Worm (Caenorhabditis elegans) whole organism, late embryonic: Measurements from ENCODE around the gene nstp-5.

Source experiments
- ceh-18 ChIP-seq: sonication (generic microtip); optimal IDR thresholded peaks from 2 replicates; lab custom pipeline; 2016; ENCODE audit warnings: missing genetic modification characterization, missing compliant biosample characterization
- ceh-24 ChIP-seq: sonication (generic microtip); optimal IDR thresholded peaks from 2 replicates; lab custom pipeline; 2016; ENCODE audit warnings: mild to moderate bottlenecking, missing genetic modification characterization, missing compliant biosample characterization
- ceh-31 ChIP-seq: sonication (generic microtip); optimal IDR thresholded peaks from 2 replicates; lab custom pipeline; 2016; ENCODE audit warnings: missing genetic modification characterization, missing compliant biosample characterization
- elt-2 ChIP-seq: sonication (generic microtip); optimal IDR thresholded peaks from 2 replicates; lab custom pipeline; 2016; ENCODE audit warnings: missing genetic modification reagents, missing genetic modification characterization, missing compliant biosample characterization
- fkh-6 ChIP-seq: sonication (generic microtip); optimal IDR thresholded peaks from 2 replicates; lab custom pipeline; 2016; ENCODE audit warnings: missing genetic modification characterization, missing compliant biosample characterization
- nhr-11 ChIP-seq: fragments of 150-350 bp; optimal IDR thresholded peaks from 2 replicates; lab custom pipeline; 2014; ENCODE audit warnings: missing biosample characterization, missing genetic modification characterization
- pqm-1 ChIP-seq: sonication (generic microtip); optimal IDR thresholded peaks from 2 replicates; lab custom pipeline; 2016; ENCODE audit warnings: missing genetic modification characterization, missing compliant biosample characterization
- syd-9 ChIP-seq: sonication (generic microtip); optimal IDR thresholded peaks from 2 replicates; lab custom pipeline; 2016; ENCODE audit warnings: mild to moderate bottlenecking, missing genetic modification characterization, moderate library complexity, missing compliant biosample characterization
- tbx-2 ChIP-seq: sonication (generic microtip); optimal IDR thresholded peaks from 2 replicates; lab custom pipeline; 2016; ENCODE audit warnings: missing genetic modification characterization, missing compliant biosample characterization
- unc-55 ChIP-seq: sonication (generic microtip); optimal IDR thresholded peaks from 2 replicates; lab custom pipeline; 2017; ENCODE audit warnings: missing biosample characterization, missing genetic modification reagents, missing genetic modification characterization
- unc-86 ChIP-seq: sonication (generic microtip); optimal IDR thresholded peaks from 2 replicates; lab custom pipeline; 2016; ENCODE audit warnings: missing genetic modification characterization, missing compliant biosample characterization

DNA sequence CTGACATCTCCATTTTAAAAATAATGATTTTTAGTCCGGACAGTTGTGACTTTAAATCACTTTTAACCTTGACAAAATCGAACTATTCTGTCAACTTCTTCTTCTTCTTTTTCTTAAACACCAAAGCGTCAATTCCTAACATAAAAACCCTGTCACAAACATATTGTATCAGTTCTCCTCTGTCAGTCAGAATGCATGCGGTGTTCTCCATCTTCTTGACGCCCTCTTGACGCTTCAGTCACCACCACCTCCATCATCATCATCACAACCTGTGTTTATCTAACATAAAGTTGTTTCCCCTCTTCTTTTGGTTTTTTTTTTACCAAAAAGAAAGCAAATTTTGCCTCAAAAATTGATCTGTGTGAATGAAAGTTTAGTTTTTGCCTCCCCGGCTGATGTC lies 20.0 kb upstream of the nstp-5 start:
- no peak for TF ChIP-seq tbx-2 (tag; lab: Kevin White, UChicago)
- TF ChIP-seq nhr-11: no peak
- TF ChIP-seq fkh-6 (tag; lab: Kevin White, UChicago): no peak
- no peak for TF ChIP-seq pqm-1 (tag; lab: Kevin White, UChicago)
- TF ChIP-seq elt-2 (tag; lab: Kevin White, UChicago): no peak
- no peak for TF ChIP-seq unc-55 (GFP tag; lab: Kevin White, UChicago)
- no peak for TF ChIP-seq syd-9 (tag; lab: Kevin White, UChicago)
- no peak for TF ChIP-seq ceh-31 (tag; lab: Kevin White, UChicago)
- TF ChIP-seq ceh-24 (tag; lab: Kevin White, UChicago): no peak
- no peak for TF ChIP-seq unc-86 (tag; lab: Kevin White, UChicago)
- TF ChIP-seq ceh-18 (tag; lab: Kevin White, UChicago): no peak
